Worm (Caenorhabditis elegans): ENCODE data around the gene C53D6.11.

- no peak for TF ChIP-seq him-1 (tag; optimal IDR thresholded peaks at IDR 0.05)
- no peak for TF ChIP-seq dao-5 (tag; optimal IDR thresholded peaks at IDR 0.05)
Observed at ce11 chrIV:9051510-9052175, 41.3 kb downstream of the C53D6.11 start.

Measured in whole organism, L4/young adult.